Worm (Caenorhabditis elegans) whole organism, L3 larva: Measurements from ENCODE around the gene F55G7.4.

Experiments
- R02D3.7 ChIP-seq: fragments of 150-350 bp; optimal IDR thresholded peaks from 2 replicates; lab custom pipeline; 2014; ENCODE audit warnings: missing biosample characterization, missing genetic modification characterization
- ZK546.5 ChIP-seq: sonication (generic microtip); optimal IDR thresholded peaks from 2 replicates; lab custom pipeline; 2017; ENCODE audit warnings: missing biosample characterization, missing genetic modification characterization
- aly-2 ChIP-seq: fragments of 150-350 bp; optimal IDR thresholded peaks from 2 replicates; lab custom pipeline; 2014; ENCODE audit warnings: missing biosample characterization, missing genetic modification characterization
- ama-1 ChIP-seq: fragments of 150-350 bp; optimal IDR thresholded peaks from 2 replicates; lab custom pipeline; 2018
- ceh-16 ChIP-seq: sonication (generic microtip); optimal IDR thresholded peaks from 2 replicates; lab custom pipeline; 2017; ENCODE audit warnings: missing biosample characterization, missing genetic modification characterization
- ceh-28 ChIP-seq: fragments of 150-350 bp; optimal IDR thresholded peaks from 2 replicates; lab custom pipeline; 2014; ENCODE audit warnings: missing biosample characterization, missing genetic modification reagents, missing genetic modification characterization
- ceh-82 ChIP-seq: fragments of 150-350 bp; optimal IDR thresholded peaks from 2 replicates; lab custom pipeline; 2014; ENCODE audit warnings: missing biosample characterization, missing genetic modification characterization
- ceh-9 ChIP-seq: sonication (generic microtip); optimal IDR thresholded peaks from 2 replicates; lab custom pipeline; 2018; ENCODE audit warnings: missing biosample characterization, missing genetic modification characterization
- daf-12 ChIP-seq: fragments of 150-350 bp; optimal IDR thresholded peaks from 2 replicates; lab custom pipeline; 2014; ENCODE audit warnings: missing biosample characterization, missing genetic modification reagents, missing genetic modification characterization
- egl-27 ChIP-seq: sonication (generic microtip); optimal IDR thresholded peaks from 4 replicates; lab custom pipeline; 2017; ENCODE audit warnings: missing biosample characterization, missing genetic modification reagents, missing genetic modification characterization
- egl-5 ChIP-seq: fragments of 150-350 bp; optimal IDR thresholded peaks from 2 replicates; lab custom pipeline; 2017; ENCODE audit warnings: missing biosample characterization, missing genetic modification reagents, missing genetic modification characterization, inconsistent platforms
- elt-1 ChIP-seq: fragments of 150-350 bp; optimal IDR thresholded peaks from 2 replicates; lab custom pipeline; 2014; ENCODE audit warnings: missing biosample characterization, missing genetic modification characterization
- elt-2 ChIP-seq: sonication (generic microtip); optimal IDR thresholded peaks from 2 replicates; lab custom pipeline; 2016; ENCODE audit warnings: missing genetic modification reagents, mild to moderate bottlenecking, missing genetic modification characterization, missing compliant biosample characterization
- elt-3 ChIP-seq, 3 experiments: fragments of 150-350 bp in 1 of 3; sonication (generic microtip) in 2 of 3; optimal IDR thresholded peaks; 2 replicates in 2 of 3; 4 replicates in 1 of 3; lab custom pipeline; 2014 to 2017; ENCODE audit warnings: missing biosample characterization in 3 of 3, missing genetic modification characterization in 3 of 3
- eor-1 ChIP-seq, 2 experiments: fragments of 150-350 bp; optimal IDR thresholded peaks; 2 replicates each; lab custom pipeline; 2014 to 2018; ENCODE audit warnings: missing biosample characterization in 2 of 2, missing genetic modification characterization in 2 of 2
- fkh-2 ChIP-seq: fragments of 150-350 bp; optimal IDR thresholded peaks from 2 replicates; lab custom pipeline; 2014; ENCODE audit warnings: missing biosample characterization, missing genetic modification reagents, missing genetic modification characterization
- fos-1 ChIP-seq: fragments of 150-350 bp; optimal IDR thresholded peaks from 2 replicates; lab custom pipeline; 2014; ENCODE audit warnings: missing biosample characterization, missing genetic modification characterization
- hmg-11 ChIP-seq: sonication (generic microtip); optimal IDR thresholded peaks from 2 replicates; lab custom pipeline; 2016; ENCODE audit warnings: missing genetic modification characterization, missing compliant biosample characterization
- jun-1 ChIP-seq: fragments of 150-350 bp; optimal IDR thresholded peaks from 2 replicates; lab custom pipeline; 2014; ENCODE audit warnings: missing biosample characterization, missing genetic modification reagents, missing genetic modification characterization
- lin-15B ChIP-seq: fragments of 150-350 bp; optimal IDR thresholded peaks from 2 replicates; lab custom pipeline; 2014; ENCODE audit warnings: missing biosample characterization, missing genetic modification characterization
- lin-39 ChIP-seq: fragments of 150-350 bp; optimal IDR thresholded peaks from 2 replicates; lab custom pipeline; 2018; ENCODE audit warnings: missing biosample characterization, missing genetic modification reagents, missing genetic modification characterization
- lsy-12 ChIP-seq: sonication (generic microtip); optimal IDR thresholded peaks from 2 replicates; lab custom pipeline; 2016; ENCODE audit warnings: mild to moderate bottlenecking, missing genetic modification characterization, missing compliant biosample characterization
- mdl-1 ChIP-seq: fragments of 150-350 bp; optimal IDR thresholded peaks from 2 replicates; lab custom pipeline; 2014; ENCODE audit warnings: missing biosample characterization, missing genetic modification characterization
- nfya-1 ChIP-seq: sonication (generic microtip); optimal IDR thresholded peaks from 2 replicates; lab custom pipeline; 2017; ENCODE audit warnings: missing genetic modification characterization, mild to moderate bottlenecking, missing compliant biosample characterization, antibody characterized with exemption, moderate library complexity; ENCODE audit not compliant: insufficient read depth
- nhr-25 ChIP-seq: sonication (generic microtip); optimal IDR thresholded peaks from 2 replicates; lab custom pipeline; 2017; ENCODE audit warnings: missing biosample characterization, missing genetic modification characterization
- nhr-43 ChIP-seq: sonication (generic microtip); optimal IDR thresholded peaks from 2 replicates; lab custom pipeline; 2016; ENCODE audit warnings: mild to moderate bottlenecking, missing genetic modification characterization, missing compliant biosample characterization; ENCODE audit not compliant: poor library complexity, severe bottlenecking
- nhr-67 ChIP-seq: fragments of 150-350 bp; optimal IDR thresholded peaks from 2 replicates; lab custom pipeline; 2014; ENCODE audit warnings: missing biosample characterization, missing genetic modification characterization
- nhr-77 ChIP-seq: fragments of 150-350 bp; optimal IDR thresholded peaks from 2 replicates; lab custom pipeline; 2014; ENCODE audit warnings: missing biosample characterization, missing genetic modification characterization
- pha-4 ChIP-seq: fragments of 150-350 bp; optimal IDR thresholded peaks from 2 replicates; lab custom pipeline; 2014; ENCODE audit warnings: missing biosample characterization, missing genetic modification reagents, missing genetic modification characterization
- pqm-1 ChIP-seq: fragments of 150-350 bp; optimal IDR thresholded peaks from 2 replicates; lab custom pipeline; 2017; ENCODE audit warnings: missing biosample characterization, missing genetic modification characterization, inconsistent platforms
- sea-2 ChIP-seq: fragments of 150-350 bp; sonication (generic microtip); optimal IDR thresholded peaks from 4 replicates; lab custom pipeline; 2014; ENCODE audit warnings: missing biosample characterization, missing genetic modification reagents, missing genetic modification characterization
- skn-1 ChIP-seq: fragments of 150-350 bp; optimal IDR thresholded peaks from 2 replicates; lab custom pipeline; 2014; ENCODE audit warnings: missing biosample characterization, missing genetic modification characterization
- snpc-4 ChIP-seq: fragments of 150-350 bp; optimal IDR thresholded peaks from 2 replicates; lab custom pipeline; 2014; ENCODE audit warnings: missing biosample characterization, missing genetic modification characterization
- tbx-2 ChIP-seq: sonication (generic microtip); optimal IDR thresholded peaks from 2 replicates; lab custom pipeline; 2016; ENCODE audit warnings: mild to moderate bottlenecking, missing genetic modification characterization, missing compliant biosample characterization
- unc-39 ChIP-seq: sonication (generic microtip); optimal IDR thresholded peaks from 4 replicates; lab custom pipeline; 2017; ENCODE audit warnings: missing biosample characterization, missing genetic modification characterization
- zag-1 ChIP-seq: fragments of 150-350 bp; optimal IDR thresholded peaks from 2 replicates; lab custom pipeline; 2014; ENCODE audit warnings: missing biosample characterization, missing genetic modification characterization
- ztf-11 ChIP-seq: fragments of 150-350 bp; optimal IDR thresholded peaks from 2 replicates; lab custom pipeline; 2014; ENCODE audit warnings: missing biosample characterization, missing genetic modification characterization
- ztf-4 ChIP-seq: fragments of 150-350 bp; optimal IDR thresholded peaks from 2 replicates; lab custom pipeline; 2014; ENCODE audit warnings: missing biosample characterization, missing genetic modification characterization

F55G7.4 gene

ce11 chrX:11946788-11947463, 19.2 kb downstream of the F55G7.4 start, which contains the start of gene nfya-1 (continued):
- no peak for TF ChIP-seq daf-12 (tag; lab: Kevin White, UChicago)
- peak; percentile 53 for TF ChIP-seq egl-5 (tag; lab: Kevin White, UChicago)
- TF ChIP-seq lin-39 (tag; lab: Kevin White, UChicago) = peak; percentile 42
- no peak for TF ChIP-seq ztf-11 (tag; lab: Kevin White, UChicago)
- TF ChIP-seq ztf-4 (tag; lab: Kevin White, UChicago) = no peak
- TF ChIP-seq aly-2 = no peak
- no peak for TF ChIP-seq nhr-67 (tag; lab: Kevin White, UChicago)
- TF ChIP-seq unc-39 (tag; lab: Kevin White, UChicago) = no peak
- no peak for TF ChIP-seq nfya-1 (tag; lab: Kevin White, UChicago)
- peak; percentile 34 for TF ChIP-seq nhr-43 (tag; lab: Kevin White, UChicago)
- no peak for TF ChIP-seq sea-2 (GFP tag; lab: Kevin White, UChicago)
- no peak for TF ChIP-seq mdl-1 (tag; lab: Kevin White, UChicago)
- no peak for TF ChIP-seq egl-27
- TF ChIP-seq lin-15B (tag; lab: Kevin White, UChicago) = peak; percentile 17
- TF ChIP-seq elt-2 (tag; lab: Kevin White, UChicago) = peak; percentile 27
- peak; percentile 38 for TF ChIP-seq skn-1 (tag; lab: Kevin White, UChicago)

ce11 chrX:11948184-11948894, 20.7 kb downstream of the F55G7.4 start, which contains the start of gene lsd-1:
lsd-1 (plus strand) TSS chrX:11948844.
- peak; percentile 6 for TF ChIP-seq elt-2 (tag; lab: Kevin White, UChicago)
- no peak for TF ChIP-seq elt-1 (tag; lab: Kevin White, UChicago)
- TF ChIP-seq zag-1 = no peak
- TF ChIP-seq eor-1 (tag; optimal IDR thresholded peaks at IDR 0.05; lab: Kevin White, UChicago) = no peak
- peak; percentile 50 for TF ChIP-seq pha-4 (tag; lab: Kevin White, UChicago)
- no peak for TF ChIP-seq snpc-4
- TF ChIP-seq hmg-11 (tag; lab: Kevin White, UChicago) = peak; percentile 64
- TF ChIP-seq R02D3.7 = no peak
- TF ChIP-seq, all 47 proteins: peak for 3

ce11 chrX:11952129-11952528, 24.4 kb downstream of the F55G7.4 start:
- no peak for TF ChIP-seq egl-5 (tag; lab: Kevin White, UChicago)
- TF ChIP-seq nfya-1 (tag; lab: Kevin White, UChicago) = no peak
- no peak for TF ChIP-seq ZK546.5 (tag; lab: Kevin White, UChicago)
- no peak for TF ChIP-seq mdl-1 (tag; lab: Kevin White, UChicago)
- no peak for TF ChIP-seq R02D3.7
- TF ChIP-seq tbx-2 (tag; lab: Kevin White, UChicago) = no peak
- TF ChIP-seq fos-1 (tag; lab: Kevin White, UChicago) = no peak
- TF ChIP-seq ama-1 = no peak
- no peak for TF ChIP-seq ceh-82 (tag; lab: Kevin White, UChicago)
- TF ChIP-seq aly-2 = no peak
- no peak for TF ChIP-seq pqm-1 (tag; lab: Kevin White, UChicago)
- no peak for TF ChIP-seq ceh-9
- no peak for TF ChIP-seq eor-1 (tag; optimal IDR thresholded peaks at IDR 0.05; lab: Kevin White, UChicago)
- no peak for TF ChIP-seq nhr-25 (tag; lab: Kevin White, UChicago)
- no peak for TF ChIP-seq unc-39 (tag; lab: Kevin White, UChicago)
- no peak for TF ChIP-seq jun-1 (tag; lab: Kevin White, UChicago)
- no peak for TF ChIP-seq nhr-67 (tag; lab: Kevin White, UChicago)

ce11 chrX:11953229-11953628, 25.5 kb downstream of the F55G7.4 start, which contains the start of gene T08D10.4:
T08D10.4 (minus strand) TSS chrX:11953329.
- TF ChIP-seq elt-3 (tag; optimal IDR thresholded peaks at IDR 0.05; lab: Kevin White, UChicago) (no peak), egl-27 (no peak), lin-15B (tag; lab: Kevin White, UChicago) (no peak), lsy-12 (tag; lab: Kevin White, UChicago) (no peak), eor-1 (tag; optimal IDR thresholded peaks at IDR 0.05; lab: Kevin White, UChicago) (no peak), ceh-16 (no peak), ceh-28 (tag; lab: Kevin White, UChicago) (no peak), fkh-2 (tag; lab: Kevin White, UChicago) (no peak), ceh-9 (no peak), jun-1 (tag; lab: Kevin White, UChicago) (no peak), R02D3.7 (no peak), pqm-1 (tag; lab: Kevin White, UChicago) (no peak), tbx-2 (tag; lab: Kevin White, UChicago) (no peak), nhr-77 (tag; lab: Kevin White, UChicago) (no peak), nhr-67 (tag; lab: Kevin White, UChicago) (no peak)
